Fruit fly (Drosophila melanogaster): Measurements from ENCODE around the gene Hsp27.

The Hsp27 gene

DNA sequence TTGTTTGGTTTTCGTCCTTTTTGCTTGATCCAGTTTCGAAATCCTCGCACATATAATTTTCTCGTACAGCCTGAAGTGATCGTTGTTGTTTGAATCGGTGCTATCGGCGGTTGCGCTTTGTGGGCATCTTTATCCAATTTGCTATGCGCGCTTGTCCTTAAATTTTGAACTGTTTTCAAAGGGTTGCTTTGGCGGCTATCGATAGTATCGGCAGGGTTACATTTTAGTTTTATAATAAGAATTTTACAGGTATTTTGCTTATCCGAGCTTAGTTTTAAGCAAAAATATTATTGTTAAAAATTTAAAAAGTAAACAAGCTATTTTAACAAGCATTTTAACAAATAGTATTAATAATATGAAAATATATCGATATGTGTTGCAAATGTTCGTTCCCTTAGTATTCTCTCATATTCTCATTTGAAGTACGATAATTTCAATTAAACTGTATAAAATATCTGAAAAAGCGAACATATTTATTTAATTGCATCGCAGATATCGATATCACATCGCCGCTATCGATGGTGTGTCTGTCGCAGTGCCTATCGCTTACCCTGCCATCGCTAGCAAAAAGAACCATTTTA, 16.9 kb upstream of the Hsp27 start, which contains the start of the genes Klp67A and CG4452 (continued):
- TF ChIP-seq CG14014 (GFP tag; IDR thresholded peaks at IDR 0.05) (peak; percentile 10; the same call in 1 of the 2 replicates), CG2116 (GFP tag; optimal IDR thresholded peaks at IDR 0.05) (peak; percentile 100), CG8290 (GFP tag; optimal IDR thresholded peaks at IDR 0.05) (peak; percentile 43), CG8290 (tag; optimal IDR thresholded peaks at IDR 0.05) (peak in 1 of 2 experiments; percentile 63), CG17829 (tag; optimal IDR thresholded peaks at IDR 0.05) (peak; percentile 71), knrl (GFP tag; IDR thresholded peaks at IDR 0.05; ENCODE audit: partially characterized antibody) (peak; percentile 93), D (optimal IDR thresholded peaks at IDR 0.05) (no peak), D (GFP tag; optimal IDR thresholded peaks at IDR 0.05) (no peak), CG11695 (GFP tag; IDR thresholded peaks at IDR 0.05) (no peak), CG18262 (tag; optimal IDR thresholded peaks at IDR 0.05) (peak; percentile 68), fd3F (GFP tag; optimal IDR thresholded peaks at IDR 0.05) (peak; percentile 11), CG7786 (GFP tag; optimal IDR thresholded peaks at IDR 0.05) (no peak), CG7987 (GFP tag; optimal IDR thresholded peaks at IDR 0.05) (no peak), sug (tag; optimal IDR thresholded peaks at IDR 0.05) (peak; percentile 53), oc (tag; optimal IDR thresholded peaks at IDR 0.05) (no peak), tna (GFP tag; IDR thresholded peaks at IDR 0.05; ENCODE audit: partially characterized antibody) (peak; percentile 71; the same call in 1 of the 2 replicates), Sin3A (optimal IDR thresholded peaks at IDR 0.05) (peak; percentile 82), CG10543 (GFP tag; optimal IDR thresholded peaks at IDR 0.05) (peak; percentile 28), CG14667 (GFP tag; IDR thresholded peaks at IDR 0.05) (0 out of 2 replicates have a peak, but pooled peaks have one; percentile 16), PHDP (tag; optimal IDR thresholded peaks at IDR 0.05) (peak; percentile 47), nerfin-1 (tag; optimal IDR thresholded peaks at IDR 0.05) (no peak), D19A (tag; optimal IDR thresholded peaks at IDR 0.05) (peak; percentile 3), CG13287 (GFP tag; IDR thresholded peaks at IDR 0.05; ENCODE audit: partially characterized antibody) (peak; percentile 89), B-H1 (GFP tag; IDR thresholded peaks at IDR 0.05) (no peak), Sry-δ (GFP tag; optimal IDR thresholded peaks at IDR 0.05) (peak; percentile 88), ewg (GFP tag; optimal IDR thresholded peaks at IDR 0.05) (peak; percentile 50), E2f2 (GFP tag; IDR thresholded peaks at IDR 0.05) (peak; percentile 69; the same call in 1 of the 2 replicates), BEAF-32 (GFP tag; optimal IDR thresholded peaks at IDR 0.05) (peak; percentile 98), Nf-YC (tag; optimal IDR thresholded peaks at IDR 0.05) (peak; percentile 59), Ets97D (GFP tag; optimal IDR thresholded peaks at IDR 0.05) (peak; percentile 67), CG10147 (GFP tag; optimal IDR thresholded peaks at IDR 0.05) (peak; percentile 42), CG10209 (GFP tag; optimal IDR thresholded peaks at IDR 0.05) (no peak), YL-1 (GFP tag; optimal IDR thresholded peaks at IDR 0.05) (peak; percentile 39), tll (GFP tag; optimal IDR thresholded peaks at IDR 0.05) (peak in 1 of 2 experiments; percentile 22), Adf1 (GFP tag; IDR thresholded peaks at IDR 0.05) (no peak; the same call in 1 of the 2 replicates), CG3281 (GFP tag; optimal IDR thresholded peaks at IDR 0.05) (peak; percentile 29), CG12659 (GFP tag; optimal IDR thresholded peaks at IDR 0.05) (peak; percentile 79), croc (GFP tag; conservative IDR thresholded peaks at IDR 0.05) (no peak), Stat92E (GFP tag; optimal IDR thresholded peaks at IDR 0.05) (no peak), lilli (GFP tag; optimal IDR thresholded peaks at IDR 0.05) (peak; percentile 58), Spps (tag; optimal IDR thresholded peaks at IDR 0.05) (peak; percentile 27), ap (GFP tag; IDR thresholded peaks at IDR 0.05) (no peak), CG13424 (tag; optimal IDR thresholded peaks at IDR 0.05) (peak; percentile 54), Myb (GFP tag; optimal IDR thresholded peaks at IDR 0.05) (peak; percentile 61), CG12942 (GFP tag; optimal IDR thresholded peaks at IDR 0.05) (peak; percentile 3), Med (GFP tag) (peak; percentile 87), row (GFP tag; IDR thresholded peaks at IDR 0.05) (peak; percentile 72), CG17186 (GFP tag; optimal IDR thresholded peaks at IDR 0.05) (peak; percentile 55), CG14441 (GFP tag; IDR thresholded peaks at IDR 0.05) (0 out of 2 replicates have a peak, but pooled peaks have one; percentile 13)
